Worm (Caenorhabditis elegans) whole organism, early embryonic: Measurements from ENCODE around the gene hizr-1.

Experiments
- B0310.2 ChIP-seq: sonication (generic microtip); optimal IDR thresholded peaks from 2 replicates; lab custom pipeline; 2016; ENCODE audit warnings: mild to moderate bottlenecking, missing genetic modification characterization, missing compliant biosample characterization
- F13C5.2 ChIP-seq: sonication (generic microtip); optimal IDR thresholded peaks from 2 replicates; lab custom pipeline; 2017; ENCODE audit warnings: mild to moderate bottlenecking, missing genetic modification characterization, inconsistent platforms, missing compliant biosample characterization
- aly-1 ChIP-seq: sonication (generic microtip); optimal IDR thresholded peaks from 2 replicates; lab custom pipeline; 2016; ENCODE audit warnings: missing genetic modification characterization, missing compliant biosample characterization
- ama-1 ChIP-seq: fragments of 150-350 bp; optimal IDR thresholded peaks from 2 replicates; lab custom pipeline; 2014
- ceh-13 ChIP-seq: fragments of 200-800 bp; sonication (Bioruptor generic); optimal IDR thresholded peaks from 2 replicates; lab custom pipeline; 2018; ENCODE audit warnings: mild to moderate bottlenecking, missing genetic modification characterization, missing compliant biosample characterization
- ceh-36 ChIP-seq: sonication (generic microtip); optimal IDR thresholded peaks from 2 replicates; lab custom pipeline; 2016; ENCODE audit warnings: missing genetic modification characterization, inconsistent platforms, missing compliant biosample characterization
- ets-7 ChIP-seq: sonication (generic microtip); optimal IDR thresholded peaks from 2 replicates; lab custom pipeline; 2016; ENCODE audit warnings: missing genotype, missing genetic modification characterization, missing compliant biosample characterization
- flt-1 ChIP-seq: fragments of 200-800 bp; sonication (Bioruptor generic); IDR thresholded peaks from 2 replicates; pipeline ENCODE4 v1.3.6; 2022; ENCODE audit warnings: missing genetic modification characterization, missing compliant biosample characterization
- hmbx-1 ChIP-seq: sonication (generic microtip); optimal IDR thresholded peaks from 2 replicates; lab custom pipeline; 2016; ENCODE audit warnings: mild to moderate bottlenecking, missing genetic modification characterization, missing compliant biosample characterization
- hmg-4 ChIP-seq: fragments of 200-800 bp; sonication (Bioruptor generic); optimal IDR thresholded peaks from 2 replicates; lab custom pipeline; 2018; ENCODE audit warnings: mild to moderate bottlenecking, missing genetic modification characterization, missing compliant biosample characterization
- hnd-1 ChIP-seq: sonication (generic microtip); optimal IDR thresholded peaks from 2 replicates; lab custom pipeline; 2016; ENCODE audit warnings: missing genetic modification characterization, missing compliant biosample characterization
- pes-1 ChIP-seq: fragments of 200-800 bp; sonication (Bioruptor generic); IDR thresholded peaks from 2 replicates; pipeline ENCODE4 v1.3.6; 2022; ENCODE audit warnings: missing genetic modification reagents, missing genetic modification characterization, missing compliant biosample characterization
- scrt-1 ChIP-seq: fragments of 200-800 bp; sonication (Bioruptor generic); IDR thresholded peaks from 2 replicates; pipeline ENCODE4 v1.3.6; 2022; ENCODE audit warnings: missing genetic modification characterization, missing compliant biosample characterization
- sea-1 ChIP-seq: fragments of 200-800 bp; sonication (Bioruptor generic); conservative IDR thresholded peaks from 2 replicates; pipeline ENCODE4 v1.3.6; 2022; ENCODE audit warnings: missing genetic modification characterization, missing compliant biosample characterization
- tbx-11 ChIP-seq: fragments of 200-800 bp; sonication (Bioruptor generic); IDR thresholded peaks from 2 replicates; pipeline ENCODE4 v1.3.6; 2022; ENCODE audit warnings: missing genetic modification characterization, missing compliant biosample characterization
- tbx-37 ChIP-seq: fragments of 200-800 bp; sonication (Bioruptor generic); conservative IDR thresholded peaks from 2 replicates; pipeline ENCODE4 v1.3.6; 2022; ENCODE audit warnings: missing genetic modification reagents, missing genetic modification characterization, missing compliant biosample characterization
- tra-4 ChIP-seq: sonication (generic microtip); optimal IDR thresholded peaks from 2 replicates; lab custom pipeline; 2017; ENCODE audit warnings: missing genetic modification characterization, missing compliant biosample characterization

hizr-1 gene

DNA sequence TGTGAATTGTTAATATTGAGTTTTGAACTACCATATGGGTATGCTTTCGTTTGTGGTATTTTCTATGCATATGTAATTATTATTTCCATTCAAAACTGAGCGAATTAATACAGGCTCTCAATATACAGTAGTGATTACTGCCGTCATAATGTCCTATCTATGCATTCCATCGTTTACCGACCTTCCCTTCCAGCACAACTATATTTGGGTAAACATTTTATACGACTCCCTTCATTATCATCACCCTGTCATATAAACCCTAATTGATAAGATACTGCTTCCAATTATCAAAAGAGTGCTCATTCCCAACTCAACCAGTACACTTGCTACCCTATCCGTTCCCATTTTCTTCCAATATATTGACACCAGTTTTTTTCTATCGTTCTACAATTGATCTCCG, 28.2 kb upstream of the hizr-1 start:
- TF ChIP-seq flt-1 (GFP tag; lab: Robert Waterston, UW) (no peak), B0310.2 (tag; lab: Kevin White, UChicago) (no peak)

DNA sequence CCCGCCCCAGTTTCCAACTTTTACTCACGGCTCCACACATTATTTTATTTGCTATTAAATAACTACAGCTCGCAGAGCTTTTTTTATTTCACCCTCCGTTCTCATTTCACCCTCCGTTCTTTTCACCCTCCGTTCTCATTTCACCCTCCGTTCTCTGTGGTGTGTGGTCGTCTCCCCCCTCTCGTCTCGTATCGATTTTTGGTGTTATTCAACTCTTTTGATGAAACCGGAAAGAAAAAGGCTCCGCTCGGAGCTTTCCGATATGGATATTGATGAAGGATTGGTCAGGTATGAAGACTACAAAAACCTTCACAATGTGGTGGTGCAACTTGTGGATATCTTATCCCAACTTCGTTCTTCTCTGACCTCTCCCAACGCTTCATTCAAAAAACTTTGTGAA, 27.6 kb upstream of the hizr-1 start:
- no peak for TF ChIP-seq tbx-37 (GFP tag; lab: Robert Waterston, UW)
- no peak for TF ChIP-seq sea-1 (GFP tag; lab: Robert Waterston, UW)
- no peak for TF ChIP-seq tbx-11 (GFP tag; lab: Robert Waterston, UW)
- TF ChIP-seq tra-4 (tag; lab: Kevin White, UChicago), result no peak
- no peak for TF ChIP-seq hmg-4 (GFP tag; lab: Kevin White, UChicago)
- TF ChIP-seq F13C5.2 (tag; lab: Kevin White, UChicago), result no peak
- no peak for TF ChIP-seq hnd-1 (tag; lab: Kevin White, UChicago)
- no peak for TF ChIP-seq B0310.2 (tag; lab: Kevin White, UChicago)
- no peak for TF ChIP-seq ceh-36
- no peak for TF ChIP-seq ama-1
- TF ChIP-seq aly-1, result no peak

- no peak for TF ChIP-seq pes-1 (GFP tag; lab: Robert Waterston, UW)
- no peak for TF ChIP-seq B0310.2 (tag; lab: Kevin White, UChicago)
- TF ChIP-seq hmg-4 (GFP tag; lab: Kevin White, UChicago), result peak; percentile 61
- TF ChIP-seq tbx-11 (GFP tag; lab: Robert Waterston, UW), result no peak
Measured at ce11 chrX:11296683-11297365, 21.3 kb upstream of the hizr-1 start, which contains the start of gene inx-2. TSS of gene inx-2 (minus strand) at chrX:11296733.

DNA sequence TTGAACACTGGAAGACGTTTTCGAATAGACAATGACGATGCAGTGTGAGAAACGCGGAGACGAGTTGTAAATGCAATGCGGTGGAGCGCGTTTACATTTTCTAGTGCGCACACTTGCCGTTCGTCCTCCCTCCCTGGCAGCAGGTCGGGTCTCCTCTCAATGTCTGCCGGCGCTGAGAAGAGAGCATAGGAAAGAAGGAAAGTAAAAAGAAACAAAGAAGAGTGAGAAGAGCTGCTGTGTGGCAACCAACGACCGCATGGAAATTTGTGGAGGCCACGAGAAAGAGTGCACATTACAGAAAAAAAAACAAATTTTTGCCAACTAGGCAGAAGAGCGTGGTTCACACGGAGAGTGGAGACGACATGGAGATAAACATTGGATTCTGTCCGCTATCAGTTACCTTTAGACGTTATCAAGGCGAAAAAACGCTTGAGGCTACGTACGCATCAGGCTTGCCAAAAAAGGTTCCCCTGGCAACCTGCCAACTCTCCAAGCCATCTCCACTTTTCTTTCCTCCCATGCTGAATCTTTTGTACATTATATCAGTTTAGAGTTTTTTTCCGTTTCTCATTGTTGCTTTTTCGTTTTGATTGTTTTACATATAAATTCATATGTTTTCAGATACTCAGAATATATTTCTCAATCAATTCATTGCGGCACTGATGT, 18.3 kb upstream of the hizr-1 start, which contains the start of the genes snrp-40.1 and F08G12.3:
Gene snrp-40.1, minus strand, starts transcription at position 143 of the 666 bp plus-strand sequence.
Gene F08G12.3, plus strand, starts transcription at position 616 of the 666 bp plus-strand sequence.
- TF ChIP-seq ama-1, result no peak
- no peak for TF ChIP-seq hnd-1 (tag; lab: Kevin White, UChicago)
- no peak for TF ChIP-seq ceh-36
- peak; percentile 47 for TF ChIP-seq F13C5.2 (tag; lab: Kevin White, UChicago)
- TF ChIP-seq hmbx-1 (tag; lab: Kevin White, UChicago), result no peak
- no peak for TF ChIP-seq ceh-13 (GFP tag; lab: Kevin White, UChicago)
- TF ChIP-seq ets-7 (tag; lab: Kevin White, UChicago), result peak; percentile 13
- TF ChIP-seq flt-1 (GFP tag; lab: Robert Waterston, UW), result no peak
- peak; percentile 82 for TF ChIP-seq hmg-4 (GFP tag; lab: Kevin White, UChicago)
- no peak; the same call in 1 of the 2 replicates for TF ChIP-seq scrt-1 (GFP tag; lab: Robert Waterston, UW)
- TF ChIP-seq B0310.2 (tag; lab: Kevin White, UChicago), result no peak
- no peak for TF ChIP-seq tra-4 (tag; lab: Kevin White, UChicago)
- TF ChIP-seq tbx-11 (GFP tag; lab: Robert Waterston, UW), result no peak
- no peak for TF ChIP-seq aly-1

DNA sequence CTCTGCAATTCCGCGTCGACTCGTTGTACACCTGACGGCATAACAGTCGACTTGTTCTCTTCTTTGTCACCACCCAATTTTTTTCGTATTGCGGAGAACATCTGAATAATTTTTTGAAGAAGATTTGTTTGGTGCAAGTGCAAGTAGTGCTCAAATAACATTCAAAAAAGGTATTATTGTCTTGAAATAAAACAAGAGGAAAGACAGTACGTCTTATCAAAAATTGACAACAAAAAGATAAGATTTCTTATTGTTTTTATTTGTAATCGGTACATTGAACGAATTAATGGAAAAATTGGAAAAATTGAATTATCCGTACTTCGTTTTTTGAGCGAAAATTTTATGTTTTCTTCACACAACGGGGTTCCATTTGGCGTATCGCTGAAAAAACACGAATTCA, 12.3 kb upstream of the hizr-1 start, which contains the start of gene F08G12.1:
Gene F08G12.1, minus strand, starts transcription at position 101 of the 400 bp plus-strand sequence.
- TF ChIP-seq hmbx-1 (tag; lab: Kevin White, UChicago), result no peak
- no peak for TF ChIP-seq pes-1 (GFP tag; lab: Robert Waterston, UW)
- no peak for TF ChIP-seq hnd-1 (tag; lab: Kevin White, UChicago)
- TF ChIP-seq flt-1 (GFP tag; lab: Robert Waterston, UW), result no peak
- no peak for TF ChIP-seq tbx-11 (GFP tag; lab: Robert Waterston, UW)
- TF ChIP-seq ceh-13 (GFP tag; lab: Kevin White, UChicago), result no peak
- no peak for TF ChIP-seq scrt-1 (GFP tag; lab: Robert Waterston, UW)
- TF ChIP-seq ceh-36, result no peak
- no peak for TF ChIP-seq ama-1
- no peak for TF ChIP-seq ets-7 (tag; lab: Kevin White, UChicago)
- TF ChIP-seq tbx-37 (GFP tag; lab: Robert Waterston, UW), result no peak
- no peak for TF ChIP-seq sea-1 (GFP tag; lab: Robert Waterston, UW)
- TF ChIP-seq aly-1, result no peak
- no peak for TF ChIP-seq B0310.2 (tag; lab: Kevin White, UChicago)

DNA sequence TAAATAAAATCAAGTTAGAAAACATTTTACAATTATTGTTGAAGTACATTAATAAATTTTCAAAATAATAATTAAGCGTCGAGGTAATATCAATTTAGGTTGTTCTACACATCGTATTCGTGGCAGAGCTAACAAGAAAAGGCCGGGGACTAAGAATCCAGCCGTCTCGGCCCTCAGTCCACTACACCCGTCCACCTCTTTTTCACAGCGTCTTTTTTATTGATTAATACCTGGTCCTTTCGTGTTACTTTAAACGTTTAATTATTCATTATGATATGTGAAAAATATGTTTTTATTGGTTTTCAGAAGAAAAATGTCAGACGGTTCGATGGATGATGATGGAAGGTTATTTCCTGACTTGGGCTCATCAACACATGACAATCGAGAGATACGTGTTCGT, 11.0 kb upstream of the hizr-1 start, which contains the start of gene vhl-1:
Gene vhl-1, plus strand, starts transcription at position 301 of the 400 bp plus-strand sequence.
- no peak for TF ChIP-seq F13C5.2 (tag; lab: Kevin White, UChicago)
- no peak for TF ChIP-seq tbx-11 (GFP tag; lab: Robert Waterston, UW)
- no peak for TF ChIP-seq tra-4 (tag; lab: Kevin White, UChicago)
- TF ChIP-seq ceh-36, result no peak
- no peak for TF ChIP-seq hmbx-1 (tag; lab: Kevin White, UChicago)
- TF ChIP-seq hnd-1 (tag; lab: Kevin White, UChicago), result no peak
- no peak for TF ChIP-seq aly-1
- TF ChIP-seq pes-1 (GFP tag; lab: Robert Waterston, UW), result no peak
- TF ChIP-seq tbx-37 (GFP tag; lab: Robert Waterston, UW), result no peak

DNA sequence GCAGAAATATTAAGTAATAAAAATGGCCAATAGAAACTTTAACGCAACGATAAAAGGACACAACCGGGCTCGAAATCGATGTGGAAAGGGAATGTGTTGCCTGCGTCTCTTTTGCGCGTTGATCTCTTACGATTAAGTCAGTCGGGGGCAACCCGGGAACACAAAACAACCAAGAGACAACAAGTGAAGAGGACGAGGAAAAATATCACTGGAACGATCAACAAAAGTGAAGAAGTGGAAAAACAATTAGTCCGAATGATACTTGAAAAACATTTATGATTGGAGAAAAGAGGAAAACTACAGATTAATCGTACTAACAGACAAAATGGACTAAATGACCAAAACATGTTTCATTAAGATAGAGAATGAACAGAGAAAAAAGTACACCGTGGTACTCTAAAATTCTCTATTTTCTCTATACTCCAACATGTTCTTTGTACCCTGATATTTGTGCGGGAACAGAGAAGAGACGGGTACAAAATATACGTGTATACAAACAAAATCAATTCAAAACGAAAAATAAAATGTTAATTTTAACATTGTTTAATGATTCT, 7.7 kb upstream of the hizr-1 start, which contains the start of gene F08G12.5:
Gene F08G12.5, minus strand, starts transcription at position 1 of the 554 bp plus-strand sequence.
- no peak for TF ChIP-seq pes-1 (GFP tag; lab: Robert Waterston, UW)
- TF ChIP-seq tra-4 (tag; lab: Kevin White, UChicago), result no peak
- TF ChIP-seq scrt-1 (GFP tag; lab: Robert Waterston, UW), result no peak
- TF ChIP-seq sea-1 (GFP tag; lab: Robert Waterston, UW), result no peak
- no peak for TF ChIP-seq flt-1 (GFP tag; lab: Robert Waterston, UW)
- no peak for TF ChIP-seq ets-7 (tag; lab: Kevin White, UChicago)
- no peak for TF ChIP-seq ceh-36
- TF ChIP-seq ama-1, result no peak
- no peak for TF ChIP-seq hmbx-1 (tag; lab: Kevin White, UChicago)
- TF ChIP-seq B0310.2 (tag; lab: Kevin White, UChicago), result no peak
- TF ChIP-seq ceh-13 (GFP tag; lab: Kevin White, UChicago), result no peak
- TF ChIP-seq hnd-1 (tag; lab: Kevin White, UChicago), result no peak
- TF ChIP-seq F13C5.2 (tag; lab: Kevin White, UChicago), result no peak
- no peak for TF ChIP-seq tbx-11 (GFP tag; lab: Robert Waterston, UW)
